Worm (Caenorhabditis elegans) whole organism, early embryonic: ENCODE results near the gene str-115.

Source experiments
- B0310.2 ChIP-seq: sonication (generic microtip); optimal IDR thresholded peaks from 2 replicates; lab custom pipeline; 2016; ENCODE audit warnings: mild to moderate bottlenecking, missing genetic modification characterization, missing compliant biosample characterization
- F13C5.2 ChIP-seq: sonication (generic microtip); optimal IDR thresholded peaks from 2 replicates; lab custom pipeline; 2017; ENCODE audit warnings: mild to moderate bottlenecking, missing genetic modification characterization, inconsistent platforms, missing compliant biosample characterization
- aly-1 ChIP-seq: sonication (generic microtip); optimal IDR thresholded peaks from 2 replicates; lab custom pipeline; 2016; ENCODE audit warnings: missing genetic modification characterization, missing compliant biosample characterization
- ama-1 ChIP-seq: fragments of 150-350 bp; optimal IDR thresholded peaks from 2 replicates; lab custom pipeline; 2014
- ceh-13 ChIP-seq: fragments of 200-800 bp; sonication (Bioruptor generic); optimal IDR thresholded peaks from 2 replicates; lab custom pipeline; 2018; ENCODE audit warnings: mild to moderate bottlenecking, missing genetic modification characterization, missing compliant biosample characterization
- ceh-36 ChIP-seq: sonication (generic microtip); optimal IDR thresholded peaks from 2 replicates; lab custom pipeline; 2016; ENCODE audit warnings: missing genetic modification characterization, inconsistent platforms, missing compliant biosample characterization
- ets-7 ChIP-seq: sonication (generic microtip); optimal IDR thresholded peaks from 2 replicates; lab custom pipeline; 2016; ENCODE audit warnings: missing genotype, missing genetic modification characterization, missing compliant biosample characterization
- flt-1 ChIP-seq: fragments of 200-800 bp; sonication (Bioruptor generic); IDR thresholded peaks from 2 replicates; pipeline ENCODE4 v1.3.6; 2022; ENCODE audit warnings: missing genetic modification characterization, missing compliant biosample characterization
- hmbx-1 ChIP-seq: sonication (generic microtip); optimal IDR thresholded peaks from 2 replicates; lab custom pipeline; 2016; ENCODE audit warnings: mild to moderate bottlenecking, missing genetic modification characterization, missing compliant biosample characterization
- hmg-4 ChIP-seq: fragments of 200-800 bp; sonication (Bioruptor generic); optimal IDR thresholded peaks from 2 replicates; lab custom pipeline; 2018; ENCODE audit warnings: mild to moderate bottlenecking, missing genetic modification characterization, missing compliant biosample characterization
- hnd-1 ChIP-seq: sonication (generic microtip); optimal IDR thresholded peaks from 2 replicates; lab custom pipeline; 2016; ENCODE audit warnings: missing genetic modification characterization, missing compliant biosample characterization
- pes-1 ChIP-seq: fragments of 200-800 bp; sonication (Bioruptor generic); IDR thresholded peaks from 2 replicates; pipeline ENCODE4 v1.3.6; 2022; ENCODE audit warnings: missing genetic modification reagents, missing genetic modification characterization, missing compliant biosample characterization
- scrt-1 ChIP-seq: fragments of 200-800 bp; sonication (Bioruptor generic); IDR thresholded peaks from 2 replicates; pipeline ENCODE4 v1.3.6; 2022; ENCODE audit warnings: missing genetic modification characterization, missing compliant biosample characterization
- sea-1 ChIP-seq: fragments of 200-800 bp; sonication (Bioruptor generic); conservative IDR thresholded peaks from 2 replicates; pipeline ENCODE4 v1.3.6; 2022; ENCODE audit warnings: missing genetic modification characterization, missing compliant biosample characterization
- tbx-11 ChIP-seq: fragments of 200-800 bp; sonication (Bioruptor generic); IDR thresholded peaks from 2 replicates; pipeline ENCODE4 v1.3.6; 2022; ENCODE audit warnings: missing genetic modification characterization, missing compliant biosample characterization
- tbx-37 ChIP-seq: fragments of 200-800 bp; sonication (Bioruptor generic); conservative IDR thresholded peaks from 2 replicates; pipeline ENCODE4 v1.3.6; 2022; ENCODE audit warnings: missing genetic modification reagents, missing genetic modification characterization, missing compliant biosample characterization
- tra-4 ChIP-seq: sonication (generic microtip); optimal IDR thresholded peaks from 2 replicates; lab custom pipeline; 2017; ENCODE audit warnings: missing genetic modification characterization, missing compliant biosample characterization

The str-115 gene

ce11 chrV:11312904-11313303, 44.0 kb downstream of the str-115 start:
- TF ChIP-seq B0310.2 (tag; lab: Kevin White, UChicago) (no peak), tbx-11 (GFP tag; lab: Robert Waterston, UW) (no peak), hnd-1 (tag; lab: Kevin White, UChicago) (no peak), hmg-4 (GFP tag; lab: Kevin White, UChicago) (no peak), tbx-37 (GFP tag; lab: Robert Waterston, UW) (no peak), ets-7 (tag; lab: Kevin White, UChicago) (no peak), ceh-13 (GFP tag; lab: Kevin White, UChicago) (no peak), pes-1 (GFP tag; lab: Robert Waterston, UW) (no peak), hmbx-1 (no peak), scrt-1 (GFP tag; lab: Robert Waterston, UW) (no peak), aly-1 (no peak), tra-4 (tag; lab: Kevin White, UChicago) (no peak)

ce11 chrV:11314025-11314880, 45.4 kb downstream of the str-115 start:
- TF ChIP-seq B0310.2 (tag; lab: Kevin White, UChicago) (peak; percentile 99), tbx-11 (GFP tag; lab: Robert Waterston, UW) (peak; percentile 100), aly-1 (peak; percentile 100), hmbx-1 (peak; percentile 95), sea-1 (GFP tag; lab: Robert Waterston, UW) (peak; percentile 100), ceh-13 (GFP tag; lab: Kevin White, UChicago) (peak; percentile 99), F13C5.2 (tag; lab: Kevin White, UChicago) (peak; percentile 99), hnd-1 (tag; lab: Kevin White, UChicago) (peak; percentile 96), pes-1 (GFP tag; lab: Robert Waterston, UW) (peak; percentile 99), tra-4 (tag; lab: Kevin White, UChicago) (peak; percentile 98), flt-1 (GFP tag; lab: Robert Waterston, UW) (peak; percentile 100), ama-1 (no peak), hmg-4 (GFP tag; lab: Kevin White, UChicago) (peak; percentile 100), tbx-37 (GFP tag; lab: Robert Waterston, UW) (peak; percentile 100), ets-7 (tag; lab: Kevin White, UChicago) (peak; percentile 98), ceh-36 (peak; percentile 98), scrt-1 (GFP tag; lab: Robert Waterston, UW) (peak; percentile 100)

- no peak for TF ChIP-seq hmg-4 (GFP tag; lab: Kevin White, UChicago)
- TF ChIP-seq sea-1 (GFP tag; lab: Robert Waterston, UW): no peak
- no peak for TF ChIP-seq ets-7 (tag; lab: Kevin White, UChicago)
- no peak for TF ChIP-seq ceh-13 (GFP tag; lab: Kevin White, UChicago)
- TF ChIP-seq hmbx-1: no peak
- no peak for TF ChIP-seq ama-1
- TF ChIP-seq aly-1: no peak
- no peak for TF ChIP-seq pes-1 (GFP tag; lab: Robert Waterston, UW)
These were observed 47.9 kb downstream of the str-115 start, which contains the start of gene cutl-18 for ce11 chrV:11316801-11317200. Gene cutl-18, minus strand, starts transcription at chrV:11316901.
